Fruit fly (Drosophila melanogaster) whole organism, embryonic: ENCODE data around the gene Or88a.

Source experiments
- Abd-B ChIP-seq: fragments of 200-800 bp; sonication (Bioruptor generic); optimal IDR thresholded peaks from 2 replicates; lab custom pipeline; 2018; ENCODE audit warnings: missing biosample characterization, mild to moderate bottlenecking, missing genetic modification characterization, moderate library complexity
- Atf6 ChIP-seq: fragments of 200-800 bp; sonication (Bioruptor generic); IDR thresholded peaks from 2 replicates; pipeline ENCODE4 v1.3.6; 2022; ENCODE audit warnings: missing biosample characterization, missing genetic modification characterization
- B-H1 ChIP-seq: fragments of 200-800 bp; sonication (Bioruptor generic); IDR thresholded peaks from 3 replicates; pipeline ENCODE4 v1.3.6; 2022; ENCODE audit warnings: missing biosample characterization, missing genetic modification characterization
- Blimp-1 ChIP-seq: fragments of 200-800 bp; sonication (Bioruptor generic); optimal IDR thresholded peaks from 3 replicates; lab custom pipeline; 2018; ENCODE audit warnings: missing biosample characterization, missing genetic modification characterization, mild to moderate bottlenecking, moderate library complexity, missing genetic modification reagents
- CG10209 ChIP-seq: fragments of 200-800 bp; sonication (Bioruptor generic); optimal IDR thresholded peaks from 3 replicates; lab custom pipeline; 2017; ENCODE audit warnings: missing biosample characterization, mild to moderate bottlenecking, missing genetic modification characterization, missing genetic modification reagents
- CG1024 ChIP-seq: fragments of 200-800 bp; sonication (Bioruptor generic); IDR thresholded peaks from 2 replicates; pipeline ENCODE4 v1.3.6; 2022; ENCODE audit warnings: missing biosample characterization, missing genetic modification characterization
- CG11085 ChIP-seq: fragments of 200-800 bp; sonication (Bioruptor generic); IDR thresholded peaks from 2 replicates; pipeline ENCODE4 v1.3.6; 2022; ENCODE audit warnings: missing biosample characterization, missing genetic modification characterization
- CG11560 ChIP-seq: fragments of 200-800 bp; sonication (Bioruptor generic); IDR thresholded peaks from 3 replicates; pipeline ENCODE4 v1.3.6; 2022; ENCODE audit warnings: missing biosample characterization, missing genetic modification characterization
- CG12744 ChIP-seq: fragments of 200-800 bp; sonication (Bioruptor generic); optimal IDR thresholded peaks from 2 replicates; lab custom pipeline; 2016; ENCODE audit warnings: missing biosample characterization, missing genetic modification characterization
- CG13287 ChIP-seq: fragments of 200-800 bp; sonication (Bioruptor generic); IDR thresholded peaks from 2 replicates; pipeline ENCODE4 v1.3.6; 2022; ENCODE audit warnings: missing biosample characterization, missing genetic modification characterization; ENCODE audit not compliant: partially characterized antibody
- CG13624 ChIP-seq: fragments of 200-800 bp; sonication (Bioruptor generic); optimal IDR thresholded peaks from 2 replicates; lab custom pipeline; 2016; ENCODE audit warnings: missing biosample characterization, missing genetic modification characterization
- CG13775 ChIP-seq: fragments of 200-800 bp; sonication (Bioruptor generic); optimal IDR thresholded peaks from 3 replicates; lab custom pipeline; 2017; ENCODE audit warnings: missing biosample characterization, mild to moderate bottlenecking, missing genetic modification characterization
- CG13894 ChIP-seq: fragments of 200-800 bp; sonication (Bioruptor generic); optimal IDR thresholded peaks from 3 replicates; lab custom pipeline; 2018; ENCODE audit warnings: missing biosample characterization, mild to moderate bottlenecking, missing genetic modification characterization, moderate library complexity
- CG14014 ChIP-seq: fragments of 200-800 bp; sonication (Bioruptor generic); IDR thresholded peaks from 2 replicates; pipeline ENCODE4 v1.3.6; 2022; ENCODE audit warnings: missing biosample characterization, missing genetic modification characterization
- CG14050 ChIP-seq: fragments of 200-800 bp; sonication (Bioruptor generic); IDR thresholded peaks from 3 replicates; pipeline ENCODE4 v1.3.6; 2022; ENCODE audit warnings: missing biosample characterization, missing genetic modification characterization
- CG14965 ChIP-seq: fragments of 200-800 bp; sonication (Bioruptor generic); optimal IDR thresholded peaks from 2 replicates; lab custom pipeline; 2016; ENCODE audit warnings: missing biosample characterization, missing genetic modification characterization, borderline replicate concordance
- CG1832 ChIP-seq: fragments of 200-800 bp; sonication (Bioruptor generic); optimal IDR thresholded peaks from 2 replicates; lab custom pipeline; 2017; ENCODE audit warnings: missing biosample characterization, mild to moderate bottlenecking, missing genetic modification characterization, inconsistent platforms
- CG33557 ChIP-seq: fragments of 200-800 bp; sonication (Bioruptor generic); optimal IDR thresholded peaks from 2 replicates; lab custom pipeline; 2019; ENCODE audit warnings: missing biosample characterization, mild to moderate bottlenecking, missing genetic modification characterization, moderate library complexity
- CG6254 ChIP-seq: fragments of 200-800 bp; sonication (Bioruptor generic); optimal IDR thresholded peaks from 3 replicates; lab custom pipeline; 2017; ENCODE audit warnings: mild to moderate bottlenecking, missing biosample characterization, missing genetic modification reagents, missing genetic modification characterization
- CG6791 ChIP-seq: fragments of 200-800 bp; sonication (Bioruptor generic); IDR thresholded peaks from 3 replicates; pipeline ENCODE4 v1.3.6; 2022; ENCODE audit warnings: missing biosample characterization, missing genetic modification characterization; ENCODE audit not compliant: partially characterized antibody
- CG7556 ChIP-seq: fragments of 200-800 bp; sonication (Bioruptor generic); optimal IDR thresholded peaks from 2 replicates; lab custom pipeline; 2017; ENCODE audit warnings: missing biosample characterization, mild to moderate bottlenecking, missing genetic modification characterization
- CG7963 ChIP-seq: fragments of 200-800 bp; sonication (Bioruptor generic); IDR thresholded peaks from 3 replicates; pipeline ENCODE4 v1.3.6; 2022; ENCODE audit warnings: missing biosample characterization, missing genetic modification characterization; ENCODE audit not compliant: partially characterized antibody
- CG9817 ChIP-seq: fragments of 200-800 bp; sonication (Bioruptor generic); optimal IDR thresholded peaks from 2 replicates; lab custom pipeline; 2018; ENCODE audit warnings: missing biosample characterization, mild to moderate bottlenecking, missing genetic modification characterization, moderate library complexity
- CTCF ChIP-seq: fragments of 200-800 bp; sonication (Bioruptor generic); optimal IDR thresholded peaks from 2 replicates; lab custom pipeline; 2017; ENCODE audit warnings: missing biosample characterization, mild to moderate bottlenecking, missing genetic modification characterization, moderate library complexity
- D19B ChIP-seq: fragments of 200-800 bp; sonication (Bioruptor generic); optimal IDR thresholded peaks from 2 replicates; lab custom pipeline; 2017; ENCODE audit warnings: missing biosample characterization, mild to moderate bottlenecking, missing genetic modification characterization
- Dip3 ChIP-seq: fragments of 200-800 bp; sonication (Bioruptor generic); optimal IDR thresholded peaks from 3 replicates; lab custom pipeline; 2016; ENCODE audit warnings: missing biosample characterization, missing genetic modification characterization
- Ets65A ChIP-seq: fragments of 200-800 bp; sonication (Bioruptor generic); peaks from one replicate; lab custom pipeline; 2016; ENCODE audit warnings: missing biosample characterization, missing genetic modification characterization
- Hr3 ChIP-seq: fragments of 200-800 bp; sonication (Bioruptor generic); optimal IDR thresholded peaks from 3 replicates; lab custom pipeline; 2016; ENCODE audit warnings: missing biosample characterization, missing genetic modification characterization
- Jarid2 ChIP-seq: fragments of 200-800 bp; sonication (Bioruptor generic); optimal IDR thresholded peaks from 3 replicates; lab custom pipeline; 2017; ENCODE audit warnings: mild to moderate bottlenecking, missing biosample characterization, missing genetic modification reagents, missing genetic modification characterization
- Lhr ChIP-seq: fragments of 200-800 bp; sonication (Bioruptor generic); optimal IDR thresholded peaks from 3 replicates; lab custom pipeline; 2017; ENCODE audit warnings: mild to moderate bottlenecking, missing biosample characterization, missing genetic modification reagents, missing genetic modification characterization
- Mad ChIP-seq: fragments of 200-800 bp; sonication (Bioruptor generic); optimal IDR thresholded peaks from 2 replicates; lab custom pipeline; 2016; ENCODE audit warnings: missing biosample characterization, missing genetic modification characterization
- Side ChIP-seq: fragments of 200-800 bp; sonication (Bioruptor generic); optimal IDR thresholded peaks from 2 replicates; lab custom pipeline; 2016; ENCODE audit warnings: missing biosample characterization, missing genetic modification characterization
- Usf ChIP-seq: fragments of 200-800 bp; sonication (Bioruptor generic); optimal IDR thresholded peaks from 2 replicates; lab custom pipeline; 2017; ENCODE audit warnings: missing genotype, missing biosample characterization, missing genetic modification characterization
- Xrp1 ChIP-seq: fragments of 200-800 bp; sonication (Bioruptor generic); IDR thresholded peaks from 2 replicates; pipeline ENCODE4 v1.3.6; 2022; ENCODE audit warnings: missing biosample characterization, missing genetic modification characterization
- cad ChIP-seq: fragments of >200 bp; optimal IDR thresholded peaks from 2 replicates; lab custom pipeline; 2017; ENCODE audit warnings: missing biosample characterization, missing genetic modification characterization
- dm ChIP-seq: fragments of 200-800 bp; sonication (Bioruptor generic); optimal IDR thresholded peaks from 3 replicates; lab custom pipeline; 2016; ENCODE audit warnings: missing biosample characterization, missing genetic modification characterization
- ftz-f1 ChIP-seq: fragments of 200-800 bp; sonication (Bioruptor generic); optimal IDR thresholded peaks from 2 replicates; lab custom pipeline; 2016; ENCODE audit warnings: missing biosample characterization, missing genetic modification characterization
- gcm ChIP-seq: fragments of 200-800 bp; sonication (Bioruptor generic); optimal IDR thresholded peaks from 2 replicates; lab custom pipeline; 2019; ENCODE audit warnings: missing biosample characterization, mild to moderate bottlenecking, missing genetic modification characterization, moderate library complexity
- her ChIP-seq: fragments of 200-800 bp; sonication (Bioruptor generic); optimal IDR thresholded peaks from 2 replicates; lab custom pipeline; 2016; ENCODE audit warnings: missing biosample characterization, missing genetic modification characterization
- kni ChIP-seq: fragments of 200-800 bp; sonication (Bioruptor generic); optimal IDR thresholded peaks from 3 replicates; lab custom pipeline; 2017; ENCODE audit warnings: mild to moderate bottlenecking, missing biosample characterization, missing genetic modification reagents, missing genetic modification characterization
- lab ChIP-seq: fragments of 200-800 bp; sonication (Bioruptor generic); optimal IDR thresholded peaks from 3 replicates; lab custom pipeline; 2017; ENCODE audit warnings: missing biosample characterization, missing genetic modification characterization, mild to moderate bottlenecking, moderate library complexity, missing genetic modification reagents
- repo ChIP-seq: fragments of 200-800 bp; sonication (Bioruptor generic); optimal IDR thresholded peaks from 2 replicates; lab custom pipeline; 2016; ENCODE audit warnings: missing biosample characterization, missing genetic modification characterization
- trem ChIP-seq: fragments of 200-800 bp; optimal IDR thresholded peaks from 3 replicates; lab custom pipeline; 2019; ENCODE audit warnings: missing biosample characterization, mild to moderate bottlenecking, missing genetic modification characterization, moderate library complexity
- tup ChIP-seq: fragments of 200-800 bp; sonication (Bioruptor generic); optimal IDR thresholded peaks from 2 replicates; lab custom pipeline; 2016; ENCODE audit warnings: missing biosample characterization, mild to moderate bottlenecking, missing genetic modification characterization, moderate library complexity
- unc-4 ChIP-seq: fragments of 200-800 bp; sonication (Bioruptor generic); IDR thresholded peaks from 2 replicates; pipeline ENCODE4 v1.3.6; 2022; ENCODE audit warnings: missing biosample characterization, missing genetic modification characterization; ENCODE audit not compliant: partially characterized antibody
- vnd ChIP-seq: fragments of 200-800 bp; sonication (Bioruptor generic); IDR thresholded peaks from 3 replicates; pipeline ENCODE4 v1.3.6; 2022; ENCODE audit warnings: missing biosample characterization, missing genetic modification characterization; ENCODE audit not compliant: partially characterized antibody
- wek ChIP-seq: fragments of 200-800 bp; sonication (Bioruptor generic); optimal IDR thresholded peaks from 3 replicates; lab custom pipeline; 2018; ENCODE audit warnings: missing biosample characterization, mild to moderate bottlenecking, missing genetic modification characterization, moderate library complexity
- wor ChIP-seq: fragments of 200-800 bp; sonication (Bioruptor generic); IDR thresholded peaks from 2 replicates; pipeline ENCODE4 v1.3.6; 2022; ENCODE audit warnings: missing biosample characterization, missing genetic modification characterization
- yki ChIP-seq: fragments of >200 bp; optimal IDR thresholded peaks from 3 replicates; lab custom pipeline; 2018
- z ChIP-seq: fragments of 200-800 bp; sonication (Bioruptor generic); IDR thresholded peaks from 3 replicates; pipeline ENCODE4 v1.3.6; 2022; ENCODE audit warnings: missing biosample characterization, missing genetic modification characterization
- zen2 ChIP-seq: fragments of 200-800 bp; sonication (Bioruptor generic); IDR thresholded peaks from 3 replicates; pipeline ENCODE4 v1.3.6; 2022; ENCODE audit warnings: missing biosample characterization, missing genetic modification characterization; ENCODE audit not compliant: partially characterized antibody
- zfh2 ChIP-seq: fragments of 200-800 bp; sonication (Bioruptor generic); optimal IDR thresholded peaks from 2 replicates; lab custom pipeline; 2016; ENCODE audit warnings: missing biosample characterization, missing genetic modification characterization

Or88a gene

dm6 chr3R:14095428-14095827 is 13.8 kb upstream of the Or88a start (continued):
- TF ChIP-seq trem (tag; lab: Kevin White, UChicago) (peak; percentile 24), CG7556 (GFP tag; lab: Kevin White, UChicago) (peak; percentile 60), unc-4 (GFP tag; lab: Robert Waterston, UW) (no peak), gcm (peak; percentile 30), CG14965 (GFP tag; lab: Kevin White, UChicago) (no peak), CG11085 (GFP tag; lab: Robert Waterston, UW) (no peak), Side (GFP tag; lab: Kevin White, UChicago) (no peak), Usf (GFP tag; lab: Kevin White, UChicago) (no peak), her (GFP tag; lab: Kevin White, UChicago) (no peak), z (no peak), CG7963 (no peak), Xrp1 (GFP tag; lab: Robert Waterston, UW) (no peak), lab (GFP tag; lab: Kevin White, UChicago) (peak; percentile 39), CG13624 (GFP tag; lab: Kevin White, UChicago) (no peak), Hr3 (GFP tag; lab: Kevin White, UChicago) (no peak), yki (lab: Kevin White, UChicago) (no peak), Dip3 (GFP tag; lab: Kevin White, UChicago) (no peak), wor (GFP tag; lab: Robert Waterston, UW) (peak; percentile 40; the same call in 1 of the 2 replicates), CG13775 (GFP tag; lab: Kevin White, UChicago) (no peak), CG1832 (GFP tag; lab: Kevin White, UChicago) (no peak), tup (GFP tag; lab: Kevin White, UChicago) (no peak), Mad (GFP tag; lab: Kevin White, UChicago) (no peak), Blimp-1 (GFP tag; lab: Kevin White, UChicago) (peak; percentile 75), Lhr (no peak), Jarid2 (GFP tag; lab: Kevin White, UChicago) (no peak), vnd (GFP tag; lab: Robert Waterston, UW) (no peak), cad (GFP tag; lab: Kevin White, UChicago) (no peak), CG33557 (no peak), wek (GFP tag; lab: Kevin White, UChicago) (no peak), CG13894 (tag; lab: Kevin White, UChicago) (no peak), CG6791 (GFP tag; lab: Robert Waterston, UW) (no peak), Abd-B (GFP tag; lab: Kevin White, UChicago) (peak; percentile 32), CG11560 (tag; lab: Robert Waterston, UW) (no peak), CTCF (GFP tag; lab: Kevin White, UChicago) (peak; percentile 17), Atf6 (GFP tag; lab: Robert Waterston, UW) (peak; percentile 39; the same call in 1 of the 2 replicates), B-H1 (peak; percentile 36; the same call in 1 of the 3 replicates), ftz-f1 (no peak), CG12744 (no peak), CG13287 (no peak), CG10209 (GFP tag; lab: Kevin White, UChicago) (peak; percentile 16), D19B (GFP tag; lab: Kevin White, UChicago) (no peak), repo (GFP tag; lab: Kevin White, UChicago) (no peak), zfh2 (GFP tag; lab: Kevin White, UChicago) (no peak), CG14050 (GFP tag; lab: Robert Waterston, UW) (peak; percentile 33; the same call in 2 of the 3 replicates), Ets65A (GFP tag; lab: Kevin White, UChicago) (no peak), CG6254 (GFP tag; lab: Kevin White, UChicago) (no peak), kni (no peak), zen2 (GFP tag; lab: Robert Waterston, UW) (no peak), dm (GFP tag; lab: Kevin White, UChicago) (no peak), CG9817 (tag; lab: Kevin White, UChicago) (no peak), CG1024 (GFP tag; lab: Robert Waterston, UW) (no peak), CG14014 (GFP tag; lab: Robert Waterston, UW) (peak; percentile 55)
